Fruit fly (Drosophila melanogaster): ENCODE measurements around the gene CG1317.

Gene CG1317

DNA sequence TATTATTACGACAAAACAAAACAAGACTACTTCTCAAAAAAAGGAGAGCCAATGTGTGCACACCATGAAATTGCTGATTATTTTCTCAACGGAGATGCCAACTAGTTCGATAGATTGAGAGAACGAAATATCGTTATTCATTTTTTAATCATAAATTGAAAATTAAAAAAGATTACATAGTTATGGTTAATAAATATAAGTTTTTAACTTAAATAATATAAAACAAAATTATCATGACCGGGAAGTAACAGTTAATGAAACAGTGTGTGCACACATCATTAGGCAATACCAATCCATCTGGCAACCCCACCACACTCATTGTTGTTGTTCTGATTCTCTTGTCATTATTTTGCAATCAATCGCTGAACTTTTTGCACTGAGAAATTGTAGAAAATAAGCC, at the start of gene CG1317, which contains the start of gene CG8993:
Gene CG1317, minus strand, starts transcription at position 58 of the 400 bp plus-strand sequence.
Gene CG8993, plus strand, starts transcription at position 318 of the 400 bp plus-strand sequence.
- TF ChIP-seq h (optimal IDR thresholded peaks at IDR 0.05) = no peak
- TF ChIP-seq psq (optimal IDR thresholded peaks at IDR 0.05) = no peak
- TF ChIP-seq insv (optimal IDR thresholded peaks at IDR 0.05) = no peak
- TF ChIP-seq Sin3A (optimal IDR thresholded peaks at IDR 0.05) = no peak
- no peak for TF ChIP-seq ttk (optimal IDR thresholded peaks at IDR 0.05)
- TF ChIP-seq Myc (optimal IDR thresholded peaks at IDR 0.05) = no peak

DNA sequence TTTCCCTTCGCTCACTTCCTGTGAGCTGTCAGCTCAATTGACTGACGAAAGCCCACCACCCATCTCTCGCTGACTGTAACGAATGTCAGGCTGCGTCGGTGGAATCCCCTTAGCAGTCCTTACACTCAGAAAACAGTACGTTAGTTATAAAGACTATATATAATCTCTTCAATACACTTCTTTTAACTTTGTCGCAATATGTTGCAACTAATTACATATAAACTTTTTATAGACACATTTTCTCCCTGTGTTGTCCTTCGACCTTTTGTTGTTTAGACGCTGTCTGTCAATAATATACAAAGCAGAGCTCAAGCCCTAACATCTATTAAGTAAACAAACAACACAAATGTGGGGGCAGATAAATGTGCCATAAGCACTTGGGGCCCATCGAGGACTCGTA, 49.4 kb upstream of the CG1317 start:
- TF ChIP-seq Myc (optimal IDR thresholded peaks at IDR 0.05) = no peak
- no peak for TF ChIP-seq ttk (optimal IDR thresholded peaks at IDR 0.05)
- no peak for TF ChIP-seq psq (optimal IDR thresholded peaks at IDR 0.05)
- TF ChIP-seq h (optimal IDR thresholded peaks at IDR 0.05) = no peak
- TF ChIP-seq insv (optimal IDR thresholded peaks at IDR 0.05) = no peak
- no peak for TF ChIP-seq Sin3A (optimal IDR thresholded peaks at IDR 0.05)

DNA sequence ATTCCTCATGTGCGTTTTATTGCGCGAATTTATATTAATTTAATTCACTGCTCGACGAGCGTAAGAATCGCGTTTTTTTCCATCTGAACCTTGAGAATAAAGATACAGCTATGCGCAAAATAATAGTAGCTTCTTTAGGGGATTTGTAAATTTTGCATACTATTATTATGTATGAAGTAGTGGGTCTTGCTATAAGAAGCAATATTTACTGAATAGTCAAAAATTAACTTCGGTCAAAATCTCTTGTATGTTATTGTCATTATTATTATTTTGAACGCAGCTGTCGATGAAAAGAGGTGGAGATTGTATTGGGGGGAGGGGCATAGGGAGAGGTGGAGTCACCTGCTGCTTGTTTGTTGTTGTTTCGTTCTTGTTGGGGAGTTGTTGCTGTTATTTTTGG, 47.0 kb upstream of the CG1317 start:
- TF ChIP-seq insv (optimal IDR thresholded peaks at IDR 0.05) (no peak), Sin3A (optimal IDR thresholded peaks at IDR 0.05) (no peak), Myc (optimal IDR thresholded peaks at IDR 0.05) (no peak)

DNA sequence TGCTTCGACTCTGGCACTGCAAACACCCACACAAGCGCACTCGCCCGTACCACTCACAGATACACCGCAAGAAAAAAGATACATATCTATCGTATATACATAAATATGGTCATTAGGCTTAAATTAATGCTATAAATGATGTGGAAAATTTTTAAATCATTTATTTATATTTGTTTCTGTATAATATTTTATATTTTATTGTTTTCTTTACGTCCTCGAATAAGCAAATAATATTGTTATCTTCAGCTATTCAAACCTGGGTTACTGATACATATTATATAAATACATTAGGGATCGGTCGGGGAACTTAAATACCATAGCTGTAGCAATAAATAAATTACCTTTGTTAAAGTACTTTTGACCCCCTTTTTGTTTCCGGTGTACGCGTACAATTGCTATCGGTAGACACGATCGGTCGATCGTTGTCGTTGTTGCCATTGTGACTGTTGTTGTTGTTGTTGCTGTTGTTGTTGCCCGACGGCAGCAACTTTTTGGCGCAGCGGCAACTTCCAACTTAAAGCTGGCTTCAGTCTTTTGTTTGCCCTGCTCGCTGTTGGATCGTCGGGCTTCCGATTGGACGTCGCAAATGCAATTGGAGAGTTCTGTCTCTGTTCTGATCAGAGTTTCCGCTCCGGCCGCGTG, 45.8 kb upstream of the CG1317 start:
- no peak for TF ChIP-seq Sin3A (optimal IDR thresholded peaks at IDR 0.05)
- no peak for TF ChIP-seq psq (optimal IDR thresholded peaks at IDR 0.05)
- no peak for TF ChIP-seq Myc (optimal IDR thresholded peaks at IDR 0.05)
- no peak for TF ChIP-seq h (optimal IDR thresholded peaks at IDR 0.05)
- no peak for TF ChIP-seq ttk (optimal IDR thresholded peaks at IDR 0.05)
- TF ChIP-seq insv (optimal IDR thresholded peaks at IDR 0.05) = no peak

DNA sequence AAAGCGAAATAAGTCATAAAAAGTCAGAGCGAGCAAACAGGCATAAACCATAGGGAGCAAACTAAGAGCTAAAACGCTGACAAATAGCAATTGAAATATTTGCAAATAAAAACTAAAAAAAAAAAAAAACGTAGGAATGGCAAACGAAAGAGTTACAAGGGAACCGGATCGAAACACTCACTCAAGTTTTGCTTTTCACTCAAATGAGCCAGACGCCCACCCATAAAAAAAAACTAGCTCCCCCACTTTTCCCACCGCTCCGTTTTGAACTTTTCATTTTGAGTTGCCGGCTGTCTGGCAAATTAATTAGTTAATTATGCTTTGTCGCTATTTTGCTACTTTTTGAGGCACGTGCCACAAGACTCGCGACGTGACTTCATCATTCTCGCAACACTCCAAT, 43.1 kb upstream of the CG1317 start:
- no peak for TF ChIP-seq Sin3A (optimal IDR thresholded peaks at IDR 0.05)
- no peak for TF ChIP-seq insv (optimal IDR thresholded peaks at IDR 0.05)
- no peak for TF ChIP-seq psq (optimal IDR thresholded peaks at IDR 0.05)

DNA sequence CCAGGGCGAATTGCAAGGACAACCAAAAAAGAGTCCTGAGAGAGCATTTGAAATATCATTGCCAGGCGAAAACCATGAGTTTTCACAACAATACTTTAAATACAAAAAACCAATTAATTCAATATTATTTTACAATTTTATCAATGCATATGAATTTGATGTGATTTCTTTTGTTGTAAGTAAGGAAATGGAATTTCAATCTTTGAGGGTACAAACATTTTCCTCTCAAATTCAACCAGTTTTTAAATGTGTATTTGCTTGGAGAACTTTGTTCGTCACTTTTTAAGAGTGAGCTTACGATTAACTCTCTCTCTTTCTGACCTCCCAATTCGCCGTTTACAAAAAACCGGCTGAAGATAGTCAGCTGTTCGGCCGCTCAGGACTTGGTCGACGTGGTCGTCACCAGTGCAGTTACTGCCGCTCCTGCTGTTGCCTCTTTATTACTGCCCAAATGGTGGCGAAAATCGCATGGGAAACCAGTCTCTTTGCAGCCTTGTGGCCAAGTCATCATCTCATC, 39.9 kb upstream of the CG1317 start:
- no peak for TF ChIP-seq h (optimal IDR thresholded peaks at IDR 0.05)
- no peak for TF ChIP-seq psq (optimal IDR thresholded peaks at IDR 0.05)
- no peak for TF ChIP-seq insv (optimal IDR thresholded peaks at IDR 0.05)
- TF ChIP-seq Myc (optimal IDR thresholded peaks at IDR 0.05) = no peak
- TF ChIP-seq Sin3A (optimal IDR thresholded peaks at IDR 0.05) = no peak
- TF ChIP-seq ttk (optimal IDR thresholded peaks at IDR 0.05) = no peak

DNA sequence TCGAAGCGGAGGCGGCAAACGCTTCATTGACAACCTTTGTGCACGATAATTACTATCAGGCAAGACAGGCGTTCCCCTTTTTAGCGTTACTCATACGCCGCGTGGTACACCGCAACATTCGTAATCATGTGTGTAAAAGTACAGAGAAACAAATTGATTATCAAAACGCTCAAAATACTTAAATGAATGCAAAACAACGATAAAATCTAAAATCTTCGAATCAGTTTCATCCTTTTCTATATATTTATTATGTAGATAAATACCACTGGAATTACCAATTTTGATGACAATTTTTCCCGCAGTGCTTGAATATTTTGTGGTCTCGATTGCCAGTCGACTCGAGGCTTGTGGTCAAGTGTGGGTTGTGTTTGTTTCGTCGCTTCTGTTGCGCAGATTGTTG, 39.1 kb upstream of the CG1317 start:
- no peak for TF ChIP-seq insv (optimal IDR thresholded peaks at IDR 0.05)
- TF ChIP-seq ttk (optimal IDR thresholded peaks at IDR 0.05) = no peak
- TF ChIP-seq h (optimal IDR thresholded peaks at IDR 0.05) = no peak
- TF ChIP-seq Myc (optimal IDR thresholded peaks at IDR 0.05) = no peak
- TF ChIP-seq psq (optimal IDR thresholded peaks at IDR 0.05) = no peak
- no peak for TF ChIP-seq Sin3A (optimal IDR thresholded peaks at IDR 0.05)

DNA sequence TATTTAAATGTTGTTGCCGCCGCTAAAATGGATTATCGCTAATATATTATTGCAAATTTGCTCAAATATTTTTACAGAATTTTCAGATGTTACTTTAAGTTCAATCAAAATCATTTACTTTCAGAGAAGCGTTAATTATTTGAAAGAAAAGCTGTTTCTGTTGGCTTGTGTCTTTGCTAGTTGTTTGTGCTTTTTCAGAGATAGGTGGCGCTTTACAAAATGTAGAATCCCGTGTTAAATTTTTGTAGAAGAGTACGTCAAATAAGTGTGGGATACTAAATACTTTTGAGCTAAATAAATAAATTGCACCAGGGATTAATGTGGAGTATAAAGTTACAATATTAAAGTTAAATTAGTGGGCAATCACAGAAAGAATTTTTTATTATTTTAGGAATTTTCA, 37.5 kb upstream of the CG1317 start:
- TF ChIP-seq insv (optimal IDR thresholded peaks at IDR 0.05) (no peak), psq (optimal IDR thresholded peaks at IDR 0.05) (no peak), h (optimal IDR thresholded peaks at IDR 0.05) (no peak), ttk (optimal IDR thresholded peaks at IDR 0.05) (no peak), Myc (optimal IDR thresholded peaks at IDR 0.05) (no peak), Sin3A (optimal IDR thresholded peaks at IDR 0.05) (no peak)

DNA sequence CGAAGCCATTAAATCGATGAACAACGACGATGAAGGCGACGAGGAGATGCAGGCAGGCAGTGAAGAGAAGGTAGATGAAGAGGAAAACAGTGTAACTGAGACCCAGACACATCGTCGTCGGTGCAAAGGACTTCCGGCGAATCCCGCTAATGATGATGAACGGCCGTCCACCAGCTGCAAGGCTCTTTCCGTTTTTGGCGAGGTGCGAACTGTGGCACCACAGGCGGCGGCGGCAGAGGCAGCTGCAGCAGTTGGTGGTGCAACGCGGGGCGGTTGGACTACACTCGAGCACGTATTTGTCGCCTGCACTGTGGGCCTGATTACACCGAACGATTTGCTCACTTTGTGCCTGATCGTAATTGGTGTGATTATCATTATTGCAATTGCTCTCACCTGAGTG, 36.2 kb upstream of the CG1317 start:
- TF ChIP-seq insv (optimal IDR thresholded peaks at IDR 0.05) = no peak
- TF ChIP-seq psq (optimal IDR thresholded peaks at IDR 0.05) = no peak
- no peak for TF ChIP-seq ttk (optimal IDR thresholded peaks at IDR 0.05)
- TF ChIP-seq Sin3A (optimal IDR thresholded peaks at IDR 0.05) = no peak
- no peak for TF ChIP-seq h (optimal IDR thresholded peaks at IDR 0.05)
- no peak for TF ChIP-seq Myc (optimal IDR thresholded peaks at IDR 0.05)

DNA sequence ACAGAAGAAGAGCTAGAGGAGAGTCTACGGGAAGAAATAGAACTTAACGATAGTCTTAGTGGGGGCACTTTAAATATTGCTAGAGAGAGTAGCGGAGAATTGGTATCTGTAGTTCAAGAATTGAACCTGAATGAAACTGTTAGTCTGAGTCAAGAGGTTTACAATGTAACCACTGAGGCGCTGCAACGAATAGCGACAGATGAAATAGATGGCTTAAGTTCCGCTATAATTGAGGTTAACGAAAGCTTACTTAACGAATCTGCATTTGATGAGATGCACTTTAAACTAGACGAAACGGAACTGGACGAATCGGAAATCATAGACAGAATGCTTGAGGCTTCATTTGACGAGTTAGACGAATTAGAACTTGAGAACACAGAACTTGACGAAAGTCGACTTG, 35.5 kb upstream of the CG1317 start:
- TF ChIP-seq ttk (optimal IDR thresholded peaks at IDR 0.05) (no peak), Myc (optimal IDR thresholded peaks at IDR 0.05) (no peak), insv (optimal IDR thresholded peaks at IDR 0.05) (no peak), psq (optimal IDR thresholded peaks at IDR 0.05) (no peak), h (optimal IDR thresholded peaks at IDR 0.05) (no peak), Sin3A (optimal IDR thresholded peaks at IDR 0.05) (no peak)

DNA sequence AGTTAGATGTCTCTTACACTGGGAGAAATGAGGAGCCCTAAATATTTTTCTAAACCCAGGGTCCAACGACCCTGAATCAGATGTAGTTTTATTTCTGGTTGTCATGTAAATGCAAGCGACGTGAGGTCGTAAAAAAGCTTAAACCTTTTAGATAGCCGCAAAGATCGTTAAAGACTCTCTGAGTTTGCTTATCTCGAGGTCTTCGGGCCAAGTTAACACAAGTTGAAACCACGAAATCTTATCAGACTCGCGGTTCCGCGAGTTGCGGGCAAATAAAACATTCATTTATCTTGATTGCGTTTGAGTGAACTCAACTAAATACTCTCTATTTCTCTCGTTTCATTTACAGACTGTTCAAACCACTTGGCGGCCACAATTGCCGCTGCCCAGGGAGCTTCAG, 30.5 kb upstream of the CG1317 start:
- no peak for TF ChIP-seq h (optimal IDR thresholded peaks at IDR 0.05)
- no peak for TF ChIP-seq ttk (optimal IDR thresholded peaks at IDR 0.05)
- no peak for TF ChIP-seq Myc (optimal IDR thresholded peaks at IDR 0.05)
- TF ChIP-seq Sin3A (optimal IDR thresholded peaks at IDR 0.05) = no peak
- no peak for TF ChIP-seq insv (optimal IDR thresholded peaks at IDR 0.05)
- TF ChIP-seq psq (optimal IDR thresholded peaks at IDR 0.05) = no peak

DNA sequence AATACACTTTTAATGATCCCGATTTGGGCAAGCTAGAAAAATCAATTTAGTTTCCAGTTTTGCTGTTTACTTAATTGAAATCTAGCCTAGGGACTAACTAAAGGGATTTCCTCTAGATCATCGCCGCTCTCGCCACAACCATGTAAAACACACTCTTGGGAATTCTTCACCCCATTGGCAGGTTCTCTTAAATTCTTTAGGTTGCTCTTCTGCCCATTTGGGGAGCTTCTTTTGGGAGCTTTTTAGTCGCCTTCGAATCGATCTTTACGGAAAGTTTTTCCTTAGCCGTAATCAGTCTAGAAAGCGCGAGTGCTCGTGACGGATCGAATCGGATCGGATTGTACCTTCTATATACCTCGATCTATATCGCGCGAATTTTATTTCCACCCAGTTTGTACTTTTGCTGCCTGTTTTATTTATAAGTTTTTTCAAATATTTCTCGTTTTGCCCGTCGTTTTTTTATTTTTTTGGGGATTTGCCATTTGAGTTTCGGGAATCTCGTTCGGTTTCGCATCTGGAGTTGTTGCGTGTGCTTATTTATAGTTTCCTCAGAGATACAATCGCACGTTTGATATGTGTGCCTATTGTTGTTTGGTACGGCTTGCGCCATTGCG, 28.6 kb upstream of the CG1317 start:
- TF ChIP-seq Sin3A (optimal IDR thresholded peaks at IDR 0.05) (no peak), insv (optimal IDR thresholded peaks at IDR 0.05) (no peak)

DNA sequence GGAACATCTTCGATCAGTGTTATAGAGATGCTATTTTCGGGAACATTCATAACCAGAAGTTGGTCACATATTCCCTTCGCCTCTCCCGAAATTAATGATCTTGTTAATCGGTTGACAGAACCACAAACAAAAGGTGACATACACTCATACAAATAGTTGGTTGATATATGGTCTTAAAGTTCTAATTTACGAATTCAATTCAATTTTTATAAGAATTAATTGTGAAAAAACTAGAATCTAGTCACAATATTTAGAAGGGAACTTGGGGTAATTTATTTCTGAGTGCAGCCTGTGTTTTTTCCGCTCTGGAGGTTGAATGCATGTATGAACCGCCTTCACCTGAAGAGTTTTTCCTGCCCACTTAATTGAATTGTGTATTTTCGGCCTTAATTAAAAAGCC, 28.0 kb upstream of the CG1317 start:
- TF ChIP-seq insv (optimal IDR thresholded peaks at IDR 0.05) (no peak), ttk (optimal IDR thresholded peaks at IDR 0.05) (no peak), h (optimal IDR thresholded peaks at IDR 0.05) (no peak), psq (optimal IDR thresholded peaks at IDR 0.05) (no peak), Sin3A (optimal IDR thresholded peaks at IDR 0.05) (no peak), Myc (optimal IDR thresholded peaks at IDR 0.05) (no peak)

Measured in Kc167 (cell line).